Fruit fly (Drosophila melanogaster) whole organism, wandering third instar larva: Measurements from ENCODE around the gene Sfp26Ad.

Experiments used
- Hr78 ChIP-seq: fragments of >200 bp; optimal IDR thresholded peaks from 2 replicates; lab custom pipeline; 2017; ENCODE audit warnings: missing biosample characterization, missing genetic modification characterization
- psq ChIP-seq: fragments of 200-800 bp; sonication (Bioruptor generic); optimal IDR thresholded peaks from 3 replicates; lab custom pipeline; 2017; ENCODE audit warnings: missing biosample characterization, mild to moderate bottlenecking, missing genetic modification characterization, moderate library complexity
- usp ChIP-seq: fragments of >200 bp; optimal IDR thresholded peaks from 2 replicates; lab custom pipeline; 2017; ENCODE audit warnings: missing biosample characterization, missing genetic modification characterization
- woc ChIP-seq: sonication (Bioruptor generic); optimal IDR thresholded peaks from 2 replicates; lab custom pipeline; 2016; ENCODE audit warnings: missing biosample characterization, mild to moderate bottlenecking, missing genetic modification characterization

DNA sequence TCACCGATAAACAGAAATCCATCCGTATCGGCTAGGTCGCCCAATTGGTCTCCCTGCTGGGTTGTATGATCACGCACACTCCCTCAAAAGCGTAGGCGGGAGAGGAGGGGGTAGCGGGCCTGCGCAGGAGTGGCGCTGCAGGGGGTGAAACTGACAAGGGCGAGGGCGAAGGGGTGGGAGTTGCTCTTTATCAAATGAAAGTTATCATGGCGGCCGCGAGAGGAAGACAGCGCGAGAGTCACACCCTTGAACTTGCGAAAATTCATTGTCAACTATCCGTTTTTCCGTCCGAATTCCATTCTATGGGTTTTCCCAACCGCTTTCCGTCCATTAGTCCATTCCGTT is 35.9 kb upstream of the Sfp26Ad start:
- TF ChIP-seq psq = no peak
- no peak for TF ChIP-seq Hr78 (GFP tag; lab: Kevin White, UChicago)
- TF ChIP-seq woc (GFP tag; lab: Kevin White, UChicago) = no peak
- TF ChIP-seq usp (GFP tag; lab: Kevin White, UChicago) = no peak
